Fruit fly (Drosophila melanogaster): Measurements from ENCODE around the gene nebu.

nebu gene

dm6 chr3L:12843056-12843799 lies at the start of gene nebu:
nebu (minus strand) TSS chr3L:12843106.
- peak; percentile 98 for TF ChIP-seq CG17801 (GFP tag; optimal IDR thresholded peaks at IDR 0.05; ENCODE audit: partially characterized antibody)

DNA sequence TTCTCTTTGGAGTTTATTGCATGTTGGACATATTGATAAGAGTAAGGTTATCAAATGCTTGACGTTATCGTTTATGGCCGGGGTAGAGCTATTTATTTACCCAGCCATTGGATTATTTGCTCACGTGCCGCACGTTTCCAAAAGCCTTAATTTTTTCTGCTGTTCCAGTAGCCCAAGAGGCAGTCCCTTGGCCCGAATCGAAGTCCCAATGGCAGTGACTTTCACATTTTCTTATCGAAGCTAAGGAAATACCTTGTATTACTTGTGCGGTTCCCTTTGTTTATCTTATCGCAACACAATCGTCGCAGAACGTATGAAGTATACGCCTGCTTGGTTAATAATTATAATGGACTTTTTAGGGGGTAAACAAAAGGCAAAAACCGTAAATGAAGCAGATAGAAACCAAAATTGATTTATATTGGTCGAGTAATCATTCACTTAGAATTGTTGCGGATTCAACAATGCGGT lies 46.5 kb upstream of the nebu start, which contains the start of gene CG43894:
TSS of gene CG43894 (plus strand) at position 418 of the 468 bp plus-strand sequence.
- no peak for TF ChIP-seq CG17801 (GFP tag; optimal IDR thresholded peaks at IDR 0.05; ENCODE audit: partially characterized antibody)

- no peak for TF ChIP-seq CG17801 (GFP tag; optimal IDR thresholded peaks at IDR 0.05; ENCODE audit: partially characterized antibody)
These were observed 41.8 kb upstream of the nebu start, which contains the start of gene CG14120 for dm6 chr3L:12884680-12885079. CG14120 (plus strand) TSS chr3L:12885039.

DNA sequence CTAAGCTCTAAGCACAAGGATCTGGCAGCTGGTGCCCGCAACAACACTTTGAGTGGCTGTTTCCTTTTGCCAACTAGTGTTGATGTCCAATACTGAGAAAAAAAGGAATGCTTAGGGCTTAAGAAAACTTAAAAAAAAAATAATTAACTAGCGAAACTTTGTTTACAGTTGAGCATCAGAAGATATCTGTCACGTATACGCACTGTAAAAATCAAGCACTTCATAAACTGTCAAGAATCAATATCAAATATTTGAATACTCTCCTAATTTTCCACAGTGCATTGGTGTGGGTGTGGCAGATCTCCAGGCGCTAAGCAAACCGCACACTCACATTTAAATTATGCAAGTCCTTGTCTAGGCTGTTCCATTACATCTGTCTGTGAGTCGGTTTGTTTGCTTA lies 31.3 kb upstream of the nebu start:
- TF ChIP-seq CG17801 (GFP tag; optimal IDR thresholded peaks at IDR 0.05; ENCODE audit: partially characterized antibody): no peak

DNA sequence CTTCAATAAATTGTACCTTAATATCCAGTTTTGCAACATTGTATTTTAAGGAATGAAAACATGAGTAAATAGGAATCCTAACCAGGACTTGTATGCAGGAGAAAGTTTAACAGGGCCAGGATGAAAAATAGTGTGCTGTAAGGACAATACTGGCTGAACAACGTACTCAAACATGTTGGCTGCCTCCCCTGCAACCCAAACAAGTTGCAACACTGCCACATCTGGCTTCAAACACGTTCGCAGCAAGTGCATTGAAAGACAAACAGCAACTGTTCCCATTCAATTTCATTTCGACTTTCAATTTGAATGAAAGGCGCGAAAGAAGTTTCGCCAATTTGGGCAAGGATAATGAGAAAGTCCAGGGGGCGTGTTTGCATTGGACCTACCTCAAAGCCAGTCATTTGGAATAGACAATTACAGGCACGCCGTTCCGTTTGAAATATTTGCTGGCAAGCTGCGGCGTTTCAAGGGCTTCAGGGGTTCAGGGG lies 25.1 kb upstream of the nebu start:
- TF ChIP-seq CG17801 (GFP tag; optimal IDR thresholded peaks at IDR 0.05; ENCODE audit: partially characterized antibody): no peak

DNA sequence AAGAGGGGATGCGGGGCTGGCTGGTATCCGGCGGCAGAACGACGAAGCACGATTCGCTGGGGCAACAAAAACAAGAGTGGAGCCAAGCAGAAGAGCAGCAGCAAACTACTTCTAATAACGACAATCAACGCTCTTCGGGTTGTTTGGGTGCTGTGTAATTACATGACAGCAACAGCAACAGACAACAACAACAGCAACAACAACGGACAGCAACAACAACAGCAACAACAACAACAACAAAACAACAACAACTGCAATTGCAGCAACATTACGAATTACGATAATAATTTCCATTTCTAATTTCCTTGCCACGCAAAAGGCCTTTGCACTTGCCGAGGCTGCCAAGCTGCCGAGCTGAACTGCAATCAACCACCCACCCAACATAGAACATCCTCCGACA lies 21.6 kb upstream of the nebu start:
- TF ChIP-seq CG17801 (GFP tag; optimal IDR thresholded peaks at IDR 0.05; ENCODE audit: partially characterized antibody): no peak

- no peak for TF ChIP-seq CG17801 (GFP tag; optimal IDR thresholded peaks at IDR 0.05; ENCODE audit: partially characterized antibody)
These were observed 19.9 kb upstream of the nebu start, which contains the start of gene CG10943 for dm6 chr3L:12862820-12863219. CG10943 (minus strand) TSS chr3L:12862920.

- TF ChIP-seq CG17801 (GFP tag; optimal IDR thresholded peaks at IDR 0.05; ENCODE audit: partially characterized antibody): no peak
These were observed 18.5 kb upstream of the nebu start, which contains the start of gene CG32107 for dm6 chr3L:12861255-12861899. CG32107 (minus strand) TSS chr3L:12861305.

- TF ChIP-seq CG17801 (GFP tag; optimal IDR thresholded peaks at IDR 0.05; ENCODE audit: partially characterized antibody): no peak
These were observed 14.7 kb upstream of the nebu start for dm6 chr3L:12857553-12858122.

DNA sequence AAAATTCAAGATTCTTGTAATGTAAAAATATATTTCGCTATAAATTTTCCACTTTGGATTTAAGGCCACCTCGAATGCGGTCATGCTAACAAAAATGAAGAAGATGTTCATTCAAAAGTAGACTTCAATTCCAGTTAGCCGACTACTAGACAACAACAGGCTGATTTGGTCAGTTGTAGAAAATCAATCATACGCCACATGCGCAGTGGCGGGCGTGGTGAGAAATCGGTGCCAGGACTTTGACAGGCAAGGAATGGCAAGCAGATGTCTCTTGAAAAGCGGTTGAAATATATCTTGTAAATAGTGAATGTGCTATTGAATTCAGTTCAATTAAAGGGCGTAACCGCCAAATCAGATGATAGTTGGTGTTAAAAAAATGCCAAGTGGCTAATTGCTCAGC lies 10.5 kb upstream of the nebu start, which contains the start of gene Ent3:
TSS of gene Ent3 (plus strand) at position 224 of the 400 bp plus-strand sequence.
- TF ChIP-seq CG17801 (GFP tag; optimal IDR thresholded peaks at IDR 0.05; ENCODE audit: partially characterized antibody): no peak

- peak; percentile 86 for TF ChIP-seq CG17801 (GFP tag; optimal IDR thresholded peaks at IDR 0.05; ENCODE audit: partially characterized antibody)
These were observed 7.0 kb upstream of the nebu start, which contains the start of the genes CG10948 and Wbp2 for dm6 chr3L:12849867-12850301. CG10948 (minus strand) TSS chr3L:12850117. Wbp2 (plus strand) TSS chr3L:12850165.

- TF ChIP-seq CG17801 (GFP tag; optimal IDR thresholded peaks at IDR 0.05; ENCODE audit: partially characterized antibody): no peak
These were observed 374 bp downstream of the nebu start for dm6 chr3L:12842532-12842931.

DNA sequence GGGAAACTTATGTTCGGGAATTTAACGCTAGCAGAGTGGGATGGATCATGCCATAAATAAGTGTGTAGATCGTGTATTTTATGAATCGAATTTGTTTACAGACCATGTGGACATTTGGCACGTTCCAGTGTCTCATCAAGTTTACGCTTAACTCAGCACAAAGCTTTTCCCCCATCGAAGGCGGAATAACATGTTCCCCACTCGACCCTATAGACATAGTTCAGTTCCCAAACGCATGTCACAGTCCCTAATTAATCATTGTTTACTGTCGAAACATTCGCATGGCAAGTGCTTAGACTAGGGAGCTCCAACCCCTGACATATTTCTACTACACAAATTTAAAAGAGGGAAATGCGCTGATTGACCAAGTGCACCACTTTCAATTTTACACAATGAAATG lies 1.4 kb downstream of the nebu start:
- no peak for TF ChIP-seq CG17801 (GFP tag; optimal IDR thresholded peaks at IDR 0.05; ENCODE audit: partially characterized antibody)

DNA sequence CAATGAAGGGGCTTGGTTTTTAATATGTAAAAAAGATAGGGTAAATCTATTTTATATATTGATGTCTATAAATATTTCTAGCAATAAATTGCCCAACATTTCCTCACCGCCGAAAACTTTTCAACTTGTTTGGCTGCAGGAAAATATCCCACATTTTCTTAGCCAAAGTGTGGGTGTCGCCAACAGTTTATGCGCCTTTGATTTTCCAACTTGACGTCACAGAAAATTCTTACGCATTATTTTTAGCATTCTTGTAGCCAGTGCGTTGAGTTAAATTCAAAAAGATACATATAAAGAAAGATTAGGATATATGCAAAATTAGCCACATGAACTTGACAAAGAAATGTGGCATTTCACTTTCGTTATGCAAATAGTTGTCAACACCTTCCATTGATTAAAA lies 3.0 kb downstream of the nebu start:
- TF ChIP-seq CG17801 (GFP tag; optimal IDR thresholded peaks at IDR 0.05; ENCODE audit: partially characterized antibody): no peak

dm6 chr3L:12837196-12837720 lies 5.6 kb downstream of the nebu start:
- TF ChIP-seq CG17801 (GFP tag; optimal IDR thresholded peaks at IDR 0.05; ENCODE audit: partially characterized antibody): no peak

Data from ovary, adult (tissue).